Fruit fly (Drosophila melanogaster) whole organism, prepupa: ENCODE data around the gene rtp.

Experiments
- Blimp-1 ChIP-seq: fragments of 200-800 bp; sonication (Bioruptor generic); optimal IDR thresholded peaks from 3 replicates; lab custom pipeline; 2017; ENCODE audit warnings: missing biosample characterization, missing genetic modification characterization, mild to moderate bottlenecking, moderate library complexity, missing genetic modification reagents
- CG10631 ChIP-seq: fragments of 200-800 bp; sonication (Bioruptor generic); optimal IDR thresholded peaks from 2 replicates; lab custom pipeline; 2016; ENCODE audit warnings: missing biosample characterization, missing genetic modification characterization
- CG10669 ChIP-seq: fragments of 200-800 bp; sonication (Bioruptor generic); optimal IDR thresholded peaks from 3 replicates; lab custom pipeline; 2018; ENCODE audit warnings: missing biosample characterization, mild to moderate bottlenecking, missing genetic modification characterization, moderate library complexity
- CG11762 ChIP-seq: fragments of 200-800 bp; sonication (Bioruptor generic); optimal IDR thresholded peaks from 3 replicates; lab custom pipeline; 2016; ENCODE audit warnings: missing biosample characterization, missing genetic modification characterization; ENCODE audit not compliant: insufficient read depth
- CG11902 ChIP-seq: fragments of 200-800 bp; sonication (Bioruptor generic); optimal IDR thresholded peaks from 3 replicates; lab custom pipeline; 2016; ENCODE audit warnings: missing biosample characterization, missing genetic modification characterization
- CG1621 ChIP-seq: fragments of 200-800 bp; sonication (Bioruptor generic); optimal IDR thresholded peaks from 3 replicates; lab custom pipeline; 2018; ENCODE audit warnings: missing biosample characterization, mild to moderate bottlenecking, missing genetic modification characterization
- CG16779 ChIP-seq: fragments of 200-800 bp; sonication (Bioruptor generic); optimal IDR thresholded peaks from 3 replicates; lab custom pipeline; 2017; ENCODE audit warnings: missing biosample characterization, mild to moderate bottlenecking, missing genetic modification characterization
- CG3032 ChIP-seq: fragments of 200-800 bp; optimal IDR thresholded peaks from 2 replicates; lab custom pipeline; 2019; ENCODE audit warnings: missing biosample characterization, mild to moderate bottlenecking, missing genetic modification characterization, moderate library complexity
- CG31627 ChIP-seq: fragments of 200-800 bp; sonication (Bioruptor generic); optimal IDR thresholded peaks from 3 replicates; lab custom pipeline; 2016; ENCODE audit warnings: missing biosample characterization, missing genetic modification characterization
- CG32006 ChIP-seq: fragments of 200-800 bp; sonication (Bioruptor generic); optimal IDR thresholded peaks from 3 replicates; lab custom pipeline; 2017; ENCODE audit warnings: missing biosample characterization, mild to moderate bottlenecking, missing genetic modification characterization
- CG34406 ChIP-seq: fragments of 200-800 bp; sonication (Bioruptor generic); optimal IDR thresholded peaks from 3 replicates; lab custom pipeline; 2016; ENCODE audit warnings: missing biosample characterization, missing genetic modification characterization
- CG4318 ChIP-seq: fragments of 200-800 bp; sonication (Bioruptor generic); optimal IDR thresholded peaks from 3 replicates; lab custom pipeline; 2017; ENCODE audit warnings: missing biosample characterization, mild to moderate bottlenecking, missing genetic modification characterization
- CG6163 ChIP-seq: fragments of 200-800 bp; sonication (Bioruptor generic); IDR thresholded peaks from 3 replicates; pipeline ENCODE4 v1.3.6; 2022; ENCODE audit warnings: missing biosample characterization, missing genetic modification characterization
- CG6276 ChIP-seq: fragments of 200-800 bp; sonication (Bioruptor generic); optimal IDR thresholded peaks from 2 replicates; lab custom pipeline; 2017; ENCODE audit warnings: missing biosample characterization, mild to moderate bottlenecking, missing genetic modification characterization
- CG6792 ChIP-seq: fragments of 200-800 bp; sonication (Bioruptor generic); optimal IDR thresholded peaks from 3 replicates; lab custom pipeline; 2016; ENCODE audit warnings: missing biosample characterization, missing genetic modification characterization
- CG6808 ChIP-seq: fragments of 200-800 bp; sonication (Bioruptor generic); optimal IDR thresholded peaks from 3 replicates; lab custom pipeline; 2017; ENCODE audit warnings: missing biosample characterization, missing genetic modification characterization, mild to moderate bottlenecking, moderate library complexity, missing genetic modification reagents
- CG6854 ChIP-seq: fragments of 200-800 bp; sonication (Bioruptor generic); optimal IDR thresholded peaks from 2 replicates; lab custom pipeline; 2017; ENCODE audit warnings: missing biosample characterization, mild to moderate bottlenecking, missing genetic modification characterization
- CG8119 ChIP-seq: fragments of 200-800 bp; sonication (Bioruptor generic); IDR thresholded peaks from 3 replicates; pipeline ENCODE4 v1.3.6; 2022; ENCODE audit warnings: missing biosample characterization, missing genetic modification characterization
- Eip78C ChIP-seq: fragments of 200-800 bp; sonication (Bioruptor generic); peaks from one replicate; lab custom pipeline; 2016; ENCODE audit warnings: missing biosample characterization, missing genetic modification characterization
- Eip93F ChIP-seq: fragments of 200-800 bp; sonication (Bioruptor generic); optimal IDR thresholded peaks from 2 replicates; lab custom pipeline; 2016; ENCODE audit warnings: missing biosample characterization, mild to moderate bottlenecking, missing genetic modification characterization
- Ets21C ChIP-seq: fragments of 200-800 bp; sonication (Bioruptor generic); optimal IDR thresholded peaks from 3 replicates; lab custom pipeline; 2016; ENCODE audit warnings: missing biosample characterization, missing genetic modification characterization
- Ets96B ChIP-seq: fragments of 200-800 bp; optimal IDR thresholded peaks from 2 replicates; lab custom pipeline; 2019; ENCODE audit warnings: missing biosample characterization, mild to moderate bottlenecking, missing genetic modification characterization, moderate library complexity
- Gug ChIP-seq: fragments of 200-800 bp; sonication (Bioruptor generic); IDR thresholded peaks from 2 replicates; pipeline ENCODE4 v1.3.6; 2022; ENCODE audit warnings: missing biosample characterization, missing genetic modification characterization
- Hr38 ChIP-seq: sonication (Bioruptor generic); optimal IDR thresholded peaks from 2 replicates; lab custom pipeline; 2016; ENCODE audit warnings: missing biosample characterization, missing genetic modification characterization
- Hr39 ChIP-seq: fragments of 200-800 bp; sonication (Bioruptor generic); optimal IDR thresholded peaks from 2 replicates; lab custom pipeline; 2016; ENCODE audit warnings: missing biosample characterization, missing genetic modification characterization
- Hr4 ChIP-seq: fragments of 200-800 bp; sonication (Bioruptor generic); optimal IDR thresholded peaks from 3 replicates; lab custom pipeline; 2016; ENCODE audit warnings: missing biosample characterization, missing genetic modification characterization
- Lpt ChIP-seq: fragments of 200-800 bp; sonication (Bioruptor generic); optimal IDR thresholded peaks from 3 replicates; lab custom pipeline; 2016; ENCODE audit warnings: missing biosample characterization, missing genetic modification characterization
- Met ChIP-seq: fragments of 200-800 bp; sonication (Bioruptor generic); optimal IDR thresholded peaks from 3 replicates; lab custom pipeline; 2016; ENCODE audit warnings: missing biosample characterization, missing genetic modification characterization
- Smox ChIP-seq: fragments of 200-800 bp; sonication (Bioruptor generic); optimal IDR thresholded peaks from 3 replicates; lab custom pipeline; 2016; ENCODE audit warnings: missing biosample characterization, missing genetic modification characterization
- Sox102F ChIP-seq: fragments of 200-800 bp; sonication (Bioruptor generic); optimal IDR thresholded peaks from 2 replicates; lab custom pipeline; 2016; ENCODE audit warnings: missing biosample characterization, mild to moderate bottlenecking, missing genetic modification characterization
- Sox14 ChIP-seq: fragments of 200-800 bp; sonication (Bioruptor generic); optimal IDR thresholded peaks from 3 replicates; lab custom pipeline; 2016; ENCODE audit warnings: missing biosample characterization, missing genetic modification characterization
- Sox15 ChIP-seq: fragments of 200-800 bp; sonication (Bioruptor generic); optimal IDR thresholded peaks from 3 replicates; lab custom pipeline; 2016; ENCODE audit warnings: missing biosample characterization, missing genetic modification characterization
- acj6 ChIP-seq: fragments of 200-800 bp; sonication (Bioruptor generic); optimal IDR thresholded peaks from 3 replicates; lab custom pipeline; 2016; ENCODE audit warnings: missing biosample characterization, missing genetic modification characterization
- dac ChIP-seq: fragments of 200-800 bp; sonication (Bioruptor generic); optimal IDR thresholded peaks from 2 replicates; lab custom pipeline; 2017; ENCODE audit warnings: missing biosample characterization, mild to moderate bottlenecking, missing genetic modification characterization
- dsx ChIP-seq: fragments of 200-800 bp; optimal IDR thresholded peaks from 3 replicates; lab custom pipeline; 2019; ENCODE audit warnings: missing biosample characterization, mild to moderate bottlenecking, missing genetic modification characterization, moderate library complexity; ENCODE audit not compliant: poor library complexity, severe bottlenecking
- eg ChIP-seq: fragments of 200-800 bp; sonication (Bioruptor generic); IDR thresholded peaks from 3 replicates; pipeline ENCODE4 v1.3.6; 2022; ENCODE audit warnings: missing biosample characterization, missing genetic modification characterization
- esn ChIP-seq: fragments of 200-800 bp; sonication (Bioruptor generic); optimal IDR thresholded peaks from 2 replicates; lab custom pipeline; 2016; ENCODE audit warnings: missing biosample characterization, mild to moderate bottlenecking, missing genetic modification characterization, moderate library complexity
- fkh ChIP-seq: fragments of 200-800 bp; sonication (Bioruptor generic); optimal IDR thresholded peaks from 3 replicates; lab custom pipeline; 2017; ENCODE audit warnings: missing biosample characterization, mild to moderate bottlenecking, missing genetic modification characterization, moderate library complexity
- lz ChIP-seq: fragments of 200-800 bp; sonication (Bioruptor generic); optimal IDR thresholded peaks from 3 replicates; lab custom pipeline; 2016; ENCODE audit warnings: missing biosample characterization, missing genetic modification characterization
- pdm3 ChIP-seq: fragments of 200-800 bp; sonication (Bioruptor generic); optimal IDR thresholded peaks from 3 replicates; lab custom pipeline; 2016; ENCODE audit warnings: missing biosample characterization, missing genetic modification characterization
- salr ChIP-seq, 2 experiments: fragments of 200-800 bp; sonication (Bioruptor generic); optimal IDR thresholded peaks; 3 replicates each; lab custom pipeline; 2016 to 2018; ENCODE audit warnings: missing biosample characterization in 2 of 2, missing genetic modification characterization in 2 of 2, mild to moderate bottlenecking in 1 of 2
- spab ChIP-seq: fragments of 200-800 bp; sonication (Bioruptor generic); optimal IDR thresholded peaks from 2 replicates; lab custom pipeline; 2017; ENCODE audit warnings: missing biosample characterization, mild to moderate bottlenecking, missing genetic modification characterization, missing genetic modification reagents
- ss ChIP-seq, 2 experiments: fragments of 200-800 bp; sonication (Bioruptor generic); optimal IDR thresholded peaks; 2 replicates in 1 of 2; 3 replicates in 1 of 2; lab custom pipeline; 2017 to 2018; ENCODE audit warnings: mild to moderate bottlenecking in 2 of 2, missing biosample characterization in 2 of 2, missing genetic modification characterization in 2 of 2, moderate library complexity in 1 of 2
- svp ChIP-seq: fragments of 200-800 bp; sonication (Bioruptor generic); peaks from one replicate; lab custom pipeline; 2016; ENCODE audit warnings: missing biosample characterization, missing genetic modification characterization
- vri ChIP-seq: fragments of 200-800 bp; sonication (Bioruptor generic); optimal IDR thresholded peaks from 3 replicates; lab custom pipeline; 2016; ENCODE audit warnings: missing biosample characterization, mild to moderate bottlenecking, missing genetic modification characterization

rtp gene

dm6 chr3R:5223135-5223534 lies 14.0 kb downstream of the rtp start, which contains the start of gene CG2604 (continued):
- TF ChIP-seq dac (GFP tag; lab: Kevin White, UChicago) = peak; percentile 67
- peak; percentile 31 for TF ChIP-seq CG1621 (tag; lab: Kevin White, UChicago)
- TF ChIP-seq CG11762 (GFP tag; lab: Kevin White, UChicago) = no peak
- peak in 1 of 2 experiments; percentile 3 for TF ChIP-seq salr (GFP tag; optimal IDR thresholded peaks at IDR 0.05; lab: Kevin White, UChicago)
- no peak for TF ChIP-seq vri
- no peak for TF ChIP-seq CG16779 (tag; lab: Kevin White, UChicago)
- TF ChIP-seq Lpt (GFP tag; lab: Kevin White, UChicago) = no peak
- no peak for TF ChIP-seq Gug (GFP tag; lab: Robert Waterston, UW)
- peak; percentile 56 for TF ChIP-seq CG6808 (GFP tag; lab: Kevin White, UChicago)
- no peak for TF ChIP-seq CG34406 (GFP tag; lab: Kevin White, UChicago)

- TF ChIP-seq esn (GFP tag; lab: Kevin White, UChicago) (no peak), spab (GFP tag; lab: Kevin White, UChicago) (no peak), acj6 (GFP tag; lab: Kevin White, UChicago) (no peak)
These were observed 17.6 kb downstream of the rtp start, which contains the start of the genes Prosbeta2R2 and CG1116 for dm6 chr3R:5219466-5219865. Gene Prosbeta2R2 (minus strand): TSS chr3R:5219528. Gene CG1116 (plus strand): TSS chr3R:5219657.

- no peak for TF ChIP-seq CG6808 (GFP tag; lab: Kevin White, UChicago)
- no peak for TF ChIP-seq Hr38
- no peak for TF ChIP-seq vri
- no peak for TF ChIP-seq Hr4 (GFP tag; lab: Kevin White, UChicago)
- no peak for TF ChIP-seq Sox102F
- no peak for TF ChIP-seq dac (GFP tag; lab: Kevin White, UChicago)
- TF ChIP-seq lz (GFP tag; lab: Kevin White, UChicago) = no peak
- no peak for TF ChIP-seq Gug (GFP tag; lab: Robert Waterston, UW)
- no peak for TF ChIP-seq spab (GFP tag; lab: Kevin White, UChicago)
- TF ChIP-seq Lpt (GFP tag; lab: Kevin White, UChicago) = no peak
- no peak for TF ChIP-seq Sox14 (GFP tag; lab: Kevin White, UChicago)
- TF ChIP-seq eg = peak; percentile 34; the same call in 2 of the 3 replicates
- no peak for TF ChIP-seq Met
- no peak for TF ChIP-seq CG4318
- peak; percentile 19 for TF ChIP-seq CG3032
- TF ChIP-seq CG6276 = no peak
- TF ChIP-seq Ets21C (GFP tag; lab: Kevin White, UChicago) = no peak
- TF ChIP-seq CG8119 (GFP tag; lab: Robert Waterston, UW) = peak; percentile 51; the same call in 1 of the 3 replicates
- TF ChIP-seq fkh = no peak
- no peak for TF ChIP-seq svp (GFP tag; lab: Kevin White, UChicago)
- no peak for TF ChIP-seq Smox (GFP tag; lab: Kevin White, UChicago)
- peak; percentile 77 for TF ChIP-seq CG6854 (GFP tag; lab: Kevin White, UChicago)
- TF ChIP-seq Blimp-1 = no peak
- TF ChIP-seq CG6792 (GFP tag; lab: Kevin White, UChicago) = no peak
- TF ChIP-seq salr (GFP tag; optimal IDR thresholded peaks at IDR 0.05; lab: Kevin White, UChicago) = no peak
- no peak for TF ChIP-seq Sox15
- TF ChIP-seq CG10631 (GFP tag; lab: Kevin White, UChicago) = no peak
- no peak for TF ChIP-seq pdm3 (GFP tag; lab: Kevin White, UChicago)
- TF ChIP-seq Ets96B (tag; lab: Kevin White, UChicago) = no peak
- peak; percentile 34 for TF ChIP-seq esn (GFP tag; lab: Kevin White, UChicago)
- no peak for TF ChIP-seq acj6 (GFP tag; lab: Kevin White, UChicago)
- no peak for TF ChIP-seq Hr39 (GFP tag; lab: Kevin White, UChicago)
- TF ChIP-seq CG10669 (GFP tag; lab: Kevin White, UChicago) = no peak
- no peak for TF ChIP-seq CG11902 (GFP tag; lab: Kevin White, UChicago)
- TF ChIP-seq Eip78C (GFP tag; lab: Kevin White, UChicago) = peak; percentile 83
- TF ChIP-seq CG1621 (tag; lab: Kevin White, UChicago) = peak; percentile 8
- TF ChIP-seq ss (GFP tag; optimal IDR thresholded peaks at IDR 0.05; lab: Kevin White, UChicago) = peak; percentile 20 to 35
- no peak for TF ChIP-seq CG11762 (GFP tag; lab: Kevin White, UChicago)
- no peak for TF ChIP-seq CG31627 (GFP tag; lab: Kevin White, UChicago)
- TF ChIP-seq dsx (GFP tag; lab: Kevin White, UChicago) = peak; percentile 49
- no peak for TF ChIP-seq Eip93F (GFP tag; lab: Kevin White, UChicago)
- TF ChIP-seq CG32006 (GFP tag; lab: Kevin White, UChicago) = no peak
- TF ChIP-seq CG6163 (GFP tag; lab: Robert Waterston, UW) = 0 out of 3 replicates have a peak, but pooled peaks have one; percentile 7
These were observed 19.8 kb downstream of the rtp start, which contains the start of gene cno for dm6 chr3R:5217278-5217714. Gene cno (minus strand): TSS chr3R:5217456.
